Worm (Caenorhabditis elegans): Measurements from ENCODE around the gene dpy-18.

dpy-18 gene

ce11 chrIII:11405049-11405448 lies 27.3 kb upstream of the dpy-18 start, which contains the start of gene Y47D3B.4:
Y47D3B.4 (plus strand) TSS chrIII:11405349.
- TF ChIP-seq Y75B8A.6 (GFP tag; IDR thresholded peaks at IDR 0.05) (no peak), unc-130 (GFP tag; optimal IDR thresholded peaks at IDR 0.05) (no peak), ztf-11 (tag; optimal IDR thresholded peaks at IDR 0.05) (no peak), ceh-28 (tag; optimal IDR thresholded peaks at IDR 0.05) (no peak), mdl-1 (tag; optimal IDR thresholded peaks at IDR 0.05) (no peak), fkh-10 (GFP tag; optimal IDR thresholded peaks at IDR 0.05) (no peak), ctbp-1 (GFP tag; IDR thresholded peaks at IDR 0.05) (no peak), F26F4.8 (GFP tag; conservative IDR thresholded peaks at IDR 0.05) (no peak), nhr-102 (tag; optimal IDR thresholded peaks at IDR 0.05) (no peak), Y105C5A.15 (GFP tag; IDR thresholded peaks at IDR 0.05) (no peak), set-16 (GFP tag; IDR thresholded peaks at IDR 0.05) (no peak), lsy-2 (tag; optimal IDR thresholded peaks at IDR 0.05) (no peak)

ce11 chrIII:11402717-11403116 lies 24.9 kb upstream of the dpy-18 start, which contains the start of gene Y47D3B.12:
Y47D3B.12 (plus strand) TSS chrIII:11403017.
- no peak for TF ChIP-seq lin-15B (tag; optimal IDR thresholded peaks at IDR 0.05)
- TF ChIP-seq daf-8 (GFP tag; IDR thresholded peaks at IDR 0.05): no peak
- TF ChIP-seq fkh-10 (GFP tag; optimal IDR thresholded peaks at IDR 0.05): no peak
- TF ChIP-seq vab-7 (GFP tag; IDR thresholded peaks at IDR 0.05): no peak
- TF ChIP-seq lin-39 (tag; optimal IDR thresholded peaks at IDR 0.05): no peak
- no peak for TF ChIP-seq F26F4.8 (GFP tag; conservative IDR thresholded peaks at IDR 0.05)
- TF ChIP-seq zfp-2 (tag; optimal IDR thresholded peaks at IDR 0.05): no peak
- no peak for TF ChIP-seq egl-43 (GFP tag; IDR thresholded peaks at IDR 0.05)
- TF ChIP-seq dmd-8 (GFP tag; IDR thresholded peaks at IDR 0.05): no peak

- TF ChIP-seq madf-9 (GFP tag; conservative IDR thresholded peaks at IDR 0.05) (no peak), ama-1 (optimal IDR thresholded peaks at IDR 0.05) (no peak), zip-2 (tag; optimal IDR thresholded peaks at IDR 0.05) (no peak), ceh-32 (tag; optimal IDR thresholded peaks at IDR 0.05; ENCODE audit: poor library complexity) (no peak), aha-1 (tag) (no peak), lin-29 (GFP tag; IDR thresholded peaks at IDR 0.05) (no peak), ZK337.2 (GFP tag; IDR thresholded peaks at IDR 0.05) (no peak), Y75B8A.6 (GFP tag; IDR thresholded peaks at IDR 0.05) (no peak), unc-62 (GFP tag; optimal IDR thresholded peaks at IDR 0.05 in 1 of 2) (no peak), unc-62 (tag; optimal IDR thresholded peaks at IDR 0.05) (no peak), tra-1 (GFP tag; IDR thresholded peaks at IDR 0.05) (no peak), dpl-1 (GFP tag; optimal IDR thresholded peaks at IDR 0.05) (no peak), dmd-6 (GFP tag; IDR thresholded peaks at IDR 0.05) (no peak)
These were observed 19.7 kb upstream of the dpy-18 start, which contains the start of gene Y47D3B.3 for ce11 chrIII:11397499-11397898. Y47D3B.3 (plus strand) TSS chrIII:11397799.

DNA sequence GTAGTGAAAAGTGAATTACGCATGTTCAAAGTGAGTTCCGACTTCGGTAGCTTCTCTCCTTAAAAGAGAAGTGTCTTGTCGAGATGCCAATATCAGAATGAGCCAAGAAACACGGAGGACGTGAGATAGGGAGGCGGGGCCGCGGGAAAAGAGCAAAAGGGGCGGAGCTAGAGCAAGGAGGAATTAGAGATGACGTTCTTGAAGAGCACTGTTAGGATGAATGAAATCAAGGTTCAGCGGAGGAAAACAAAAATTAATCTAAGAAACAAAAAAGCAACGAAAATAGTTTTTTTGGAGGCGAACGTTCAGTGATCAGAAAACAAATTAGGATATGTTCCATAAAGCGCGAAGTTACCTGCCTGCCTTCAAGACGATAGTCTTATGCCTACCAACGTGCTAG lies 15.4 kb upstream of the dpy-18 start, which contains the start of gene nlp-21:
nlp-21 (minus strand) TSS at position 101 of the 400 bp plus-strand sequence.
- TF ChIP-seq pqm-1 (tag; optimal IDR thresholded peaks at IDR 0.05) (no peak), daf-16 (GFP tag; optimal IDR thresholded peaks at IDR 0.05) (no peak), daf-16 (tag; optimal IDR thresholded peaks at IDR 0.05) (no peak), ces-1 (GFP tag; optimal IDR thresholded peaks at IDR 0.05) (no peak), madf-9 (GFP tag; conservative IDR thresholded peaks at IDR 0.05) (no peak), dmd-6 (GFP tag; IDR thresholded peaks at IDR 0.05) (no peak), ceh-32 (tag; optimal IDR thresholded peaks at IDR 0.05; ENCODE audit: poor library complexity) (no peak), nhr-28 (tag; optimal IDR thresholded peaks at IDR 0.05) (no peak), saeg-2 (GFP tag; IDR thresholded peaks at IDR 0.05) (no peak), Y75B8A.6 (GFP tag; IDR thresholded peaks at IDR 0.05) (no peak), madf-5 (GFP tag; IDR thresholded peaks at IDR 0.05) (no peak), ceh-44 (GFP tag; IDR thresholded peaks at IDR 0.05) (no peak), lsy-2 (tag; optimal IDR thresholded peaks at IDR 0.05) (no peak), nhr-111 (GFP tag; optimal IDR thresholded peaks at IDR 0.05) (no peak), fkh-10 (GFP tag; optimal IDR thresholded peaks at IDR 0.05) (no peak), attf-4 (tag; optimal IDR thresholded peaks at IDR 0.05) (no peak), nhr-42 (GFP tag; IDR thresholded peaks at IDR 0.05) (no peak), dmd-8 (GFP tag; IDR thresholded peaks at IDR 0.05) (no peak)
